Fruit fly (Drosophila melanogaster): ENCODE results near the gene rudhira.

Gene rudhira

dm6 chrX:11857522-11858438 lies 41.1 kb downstream of the rudhira start (continued):
- TF ChIP-seq ab (GFP tag; optimal IDR thresholded peaks at IDR 0.05) = no peak
- TF ChIP-seq CG6765 (GFP tag; optimal IDR thresholded peaks at IDR 0.05) = no peak
- no peak; the same call in 1 of the 2 replicates for TF ChIP-seq Taf1 (GFP tag; IDR thresholded peaks at IDR 0.05)
- peak; percentile 78 for TF ChIP-seq mam (GFP tag; optimal IDR thresholded peaks at IDR 0.05)
- TF ChIP-seq CG3065 (GFP tag; optimal IDR thresholded peaks at IDR 0.05) = no peak
- TF ChIP-seq mld (GFP tag; IDR thresholded peaks at IDR 0.05; ENCODE audit: partially characterized antibody) = no peak
- TF ChIP-seq tgo (GFP tag; IDR thresholded peaks at IDR 0.05) = peak; percentile 81
- TF ChIP-seq Sox100B (GFP tag; optimal IDR thresholded peaks at IDR 0.05) = peak; percentile 71
- peak; percentile 26 for TF ChIP-seq CG8089 (GFP tag; optimal IDR thresholded peaks at IDR 0.05)
- no peak for TF ChIP-seq prd (optimal IDR thresholded peaks at IDR 0.05)
- TF ChIP-seq prd (GFP tag; IDR thresholded peaks at IDR 0.05) = peak; percentile 90
- peak; percentile 59 for TF ChIP-seq Six4 (GFP tag; optimal IDR thresholded peaks at IDR 0.05)
- no peak for TF ChIP-seq CG11398 (GFP tag; optimal IDR thresholded peaks at IDR 0.05)
- peak; percentile 5 for TF ChIP-seq vfl (GFP tag; optimal IDR thresholded peaks at IDR 0.05)
- peak; percentile 56 for TF ChIP-seq Hmx (GFP tag; optimal IDR thresholded peaks at IDR 0.05)
- no peak for TF ChIP-seq D19A (tag; optimal IDR thresholded peaks at IDR 0.05)
- peak; percentile 91 for TF ChIP-seq Xrp1 (GFP tag; IDR thresholded peaks at IDR 0.05)
- TF ChIP-seq Chrac-16 (GFP tag; optimal IDR thresholded peaks at IDR 0.05) = peak; percentile 54
- peak; percentile 35 for TF ChIP-seq CG16863 (GFP tag; optimal IDR thresholded peaks at IDR 0.05)
- TF ChIP-seq CG6689 (GFP tag; IDR thresholded peaks at IDR 0.05) = peak; percentile 87
- TF ChIP-seq fd96Cb (tag; optimal IDR thresholded peaks at IDR 0.05) = peak; percentile 63
- peak; percentile 36 for TF ChIP-seq CG11723 (GFP tag; optimal IDR thresholded peaks at IDR 0.05)
- TF ChIP-seq CG31365 (tag; optimal IDR thresholded peaks at IDR 0.05) = peak; percentile 16
- TF ChIP-seq klu (GFP tag; IDR thresholded peaks at IDR 0.05) = peak; percentile 67
- TF ChIP-seq CG34422 (GFP tag; IDR thresholded peaks at IDR 0.05) = peak; percentile 76
- TF ChIP-seq aop (GFP tag; IDR thresholded peaks at IDR 0.05) = 0 out of 2 replicates have a peak, but pooled peaks have one; percentile 44
- TF ChIP-seq CG16779 (GFP tag; IDR thresholded peaks at IDR 0.05) = no peak
- TF ChIP-seq E2f2 (GFP tag; IDR thresholded peaks at IDR 0.05) = peak; percentile 57; the same call in 1 of the 2 replicates
- peak; percentile 59 for TF ChIP-seq PHDP (tag; optimal IDR thresholded peaks at IDR 0.05)
- TF ChIP-seq CG34224 (GFP tag; IDR thresholded peaks at IDR 0.05; ENCODE audit: partially characterized antibody) = no peak
- TF ChIP-seq Oaz (GFP tag; IDR thresholded peaks at IDR 0.05) = peak; percentile 70
- TF ChIP-seq lov (optimal IDR thresholded peaks at IDR 0.05) = no peak
- TF ChIP-seq lov (GFP tag; IDR thresholded peaks at IDR 0.05) = peak; percentile 62; the same call in 1 of the 3 replicates
- no peak for TF ChIP-seq Elba2 (GFP tag; optimal IDR thresholded peaks at IDR 0.05)
- TF ChIP-seq CG9797 (GFP tag; optimal IDR thresholded peaks at IDR 0.05) = no peak
- TF ChIP-seq CG12219 (GFP tag; optimal IDR thresholded peaks at IDR 0.05) = peak; percentile 69
- peak; percentile 32 for TF ChIP-seq CG8944 (GFP tag; optimal IDR thresholded peaks at IDR 0.05)
- TF ChIP-seq CG4820 (GFP tag; optimal IDR thresholded peaks at IDR 0.05) = peak; percentile 68
- peak; percentile 49; the same call in 2 of the 3 replicates for TF ChIP-seq CG11560 (tag; IDR thresholded peaks at IDR 0.05)
- TF ChIP-seq crp (GFP tag; optimal IDR thresholded peaks at IDR 0.05) = no peak
- peak; percentile 59 for TF ChIP-seq CG3407 (GFP tag; optimal IDR thresholded peaks at IDR 0.05)
- peak; percentile 25; the same call in 1 of the 2 replicates for TF ChIP-seq CG17612 (GFP tag; IDR thresholded peaks at IDR 0.05)
- peak; percentile 74 for TF ChIP-seq CG8281 (tag; optimal IDR thresholded peaks at IDR 0.05)
- TF ChIP-seq C15 (GFP tag; IDR thresholded peaks at IDR 0.05) = peak; percentile 44; the same call in 1 of the 3 replicates
- peak; percentile 34 for TF ChIP-seq Nf-YB (GFP tag; optimal IDR thresholded peaks at IDR 0.05)
- TF ChIP-seq insv (GFP tag; optimal IDR thresholded peaks at IDR 0.05) = no peak
- TF ChIP-seq HLH3B (GFP tag; IDR thresholded peaks at IDR 0.05) = peak; percentile 61; the same call in 1 of the 2 replicates
- no peak for TF ChIP-seq Dip2 (GFP tag; IDR thresholded peaks at IDR 0.05)
- TF ChIP-seq Lpt (GFP tag; optimal IDR thresholded peaks at IDR 0.05) = no peak
- TF ChIP-seq zfh2 (GFP tag; optimal IDR thresholded peaks at IDR 0.05) = peak; percentile 14

Measured in whole organism, embryonic.